Fruit fly (Drosophila melanogaster): Measurements from ENCODE around the gene ppk21.

The ppk21 gene

dm6 chr3R:29682152-29682600 lies 17.6 kb downstream of the ppk21 start, which contains the start of the genes CG7582 and Gycalpha99B (continued):
- TF ChIP-seq CG12769 (tag; optimal IDR thresholded peaks at IDR 0.05) (peak; percentile 41), CG34376 (GFP tag; optimal IDR thresholded peaks at IDR 0.05) (peak; percentile 3), GATAe (GFP tag; conservative IDR thresholded peaks at IDR 0.05) (no peak), CG7786 (GFP tag; optimal IDR thresholded peaks at IDR 0.05) (no peak), CG6689 (GFP tag; IDR thresholded peaks at IDR 0.05) (peak; percentile 82), cg (GFP tag; optimal IDR thresholded peaks at IDR 0.05) (peak; percentile 48), NC2β (GFP tag; optimal IDR thresholded peaks at IDR 0.05) (no peak), NFAT (GFP tag; IDR thresholded peaks at IDR 0.05) (no peak), repo (GFP tag; optimal IDR thresholded peaks at IDR 0.05) (no peak), pnt (GFP tag; optimal IDR thresholded peaks at IDR 0.05) (no peak), CG18619 (GFP tag; optimal IDR thresholded peaks at IDR 0.05) (no peak), CG33557 (GFP tag; optimal IDR thresholded peaks at IDR 0.05) (no peak), wor (GFP tag; IDR thresholded peaks at IDR 0.05) (no peak), CG7963 (GFP tag; IDR thresholded peaks at IDR 0.05; ENCODE audit: partially characterized antibody) (no peak), dimm (GFP tag; IDR thresholded peaks at IDR 0.05) (no peak), Lhr (GFP tag; optimal IDR thresholded peaks at IDR 0.05) (no peak), CG13287 (GFP tag; IDR thresholded peaks at IDR 0.05; ENCODE audit: partially characterized antibody) (no peak; the same call in 1 of the 2 replicates), CG8388 (GFP tag; optimal IDR thresholded peaks at IDR 0.05) (no peak), CG17912 (GFP tag; optimal IDR thresholded peaks at IDR 0.05) (no peak), CG12391 (tag; optimal IDR thresholded peaks at IDR 0.05) (no peak), scrt (GFP tag; optimal IDR thresholded peaks at IDR 0.05) (peak; percentile 99), lbe (GFP tag; optimal IDR thresholded peaks at IDR 0.05) (no peak), Rx (GFP tag; IDR thresholded peaks at IDR 0.05) (no peak), CG1024 (GFP tag; IDR thresholded peaks at IDR 0.05) (no peak), Dll (GFP tag; IDR thresholded peaks at IDR 0.05; ENCODE audit: partially characterized antibody) (peak; percentile 35; the same call in 1 of the 4 replicates), oc (tag; optimal IDR thresholded peaks at IDR 0.05) (no peak), CG16815 (GFP tag; optimal IDR thresholded peaks at IDR 0.05) (no peak), Six4 (GFP tag; optimal IDR thresholded peaks at IDR 0.05) (no peak), phol (tag; optimal IDR thresholded peaks at IDR 0.05) (no peak), bowl (GFP tag; IDR thresholded peaks at IDR 0.05) (no peak), CG9437 (GFP tag; optimal IDR thresholded peaks at IDR 0.05) (no peak), CG12236 (GFP tag; optimal IDR thresholded peaks at IDR 0.05) (no peak), chinmo (GFP tag; IDR thresholded peaks at IDR 0.05; ENCODE audit: partially characterized antibody) (peak; percentile 91; the same call in 2 of the 4 replicates), Ets65A (GFP tag) (no peak), dati (GFP tag; IDR thresholded peaks at IDR 0.05) (no peak), pum (GFP tag; optimal IDR thresholded peaks at IDR 0.05) (no peak), wdn (GFP tag; IDR thresholded peaks at IDR 0.05) (no peak), chm (GFP tag; IDR thresholded peaks at IDR 0.05) (no peak), CG9727 (GFP tag; optimal IDR thresholded peaks at IDR 0.05) (no peak), amos (GFP tag; IDR thresholded peaks at IDR 0.05; ENCODE audit: partially characterized antibody) (no peak), sens (GFP tag) (no peak), Trl (optimal IDR thresholded peaks at IDR 0.05) (peak; percentile 87 to 89), Trl (GFP tag; optimal IDR thresholded peaks at IDR 0.05) (no peak), Scr (GFP tag; IDR thresholded peaks at IDR 0.05; ENCODE audit: partially characterized antibody) (no peak), CG4424 (GFP tag; optimal IDR thresholded peaks at IDR 0.05) (no peak), CG30020 (tag; optimal IDR thresholded peaks at IDR 0.05) (no peak), CG9876 (GFP tag; optimal IDR thresholded peaks at IDR 0.05) (no peak), CG10462 (GFP tag; optimal IDR thresholded peaks at IDR 0.05) (no peak), CG15269 (tag; optimal IDR thresholded peaks at IDR 0.05) (no peak), seq (GFP tag; IDR thresholded peaks at IDR 0.05) (no peak), CG17359 (tag; optimal IDR thresholded peaks at IDR 0.05) (no peak), CG7839 (tag; optimal IDR thresholded peaks at IDR 0.05) (no peak)

Measured in whole organism, embryonic.